Fruit fly (Drosophila melanogaster) whole organism, embryonic: Measurements from ENCODE around the gene CG11426.

Source experiments
- Atf3 ChIP-seq: fragments of 200-800 bp; sonication (Bioruptor generic); optimal IDR thresholded peaks from 3 replicates; lab custom pipeline; 2016; ENCODE audit warnings: missing biosample characterization, missing genetic modification characterization
- BtbVII ChIP-seq: fragments of 200-800 bp; sonication (Bioruptor generic); optimal IDR thresholded peaks from 3 replicates; lab custom pipeline; 2017; ENCODE audit warnings: missing biosample characterization, mild to moderate bottlenecking, missing genetic modification characterization
- CG10462 ChIP-seq: fragments of 200-800 bp; sonication (Bioruptor generic); optimal IDR thresholded peaks from 2 replicates; lab custom pipeline; 2016; ENCODE audit warnings: missing biosample characterization, missing genetic modification characterization
- CG11504 ChIP-seq: fragments of 200-800 bp; sonication (Bioruptor generic); optimal IDR thresholded peaks from 3 replicates; lab custom pipeline; 2019; ENCODE audit warnings: missing biosample characterization, mild to moderate bottlenecking, missing genetic modification characterization, moderate library complexity
- CG12071 ChIP-seq: fragments of 200-800 bp; sonication (Bioruptor generic); optimal IDR thresholded peaks from 3 replicates; lab custom pipeline; 2018; ENCODE audit warnings: missing biosample characterization, mild to moderate bottlenecking, missing genetic modification characterization
- CG12155 ChIP-seq: fragments of 200-800 bp; sonication (Bioruptor generic); optimal IDR thresholded peaks from 3 replicates; lab custom pipeline; 2016; ENCODE audit warnings: missing biosample characterization, missing genetic modification characterization
- CG12391 ChIP-seq: fragments of 200-800 bp; sonication (Bioruptor generic); optimal IDR thresholded peaks from 3 replicates; lab custom pipeline; 2018; ENCODE audit warnings: missing biosample characterization, mild to moderate bottlenecking, missing genetic modification characterization, moderate library complexity
- CG12769 ChIP-seq: fragments of 200-800 bp; sonication (Bioruptor generic); optimal IDR thresholded peaks from 2 replicates; lab custom pipeline; 2019; ENCODE audit warnings: missing biosample characterization, mild to moderate bottlenecking, missing genetic modification characterization, moderate library complexity
- CG17912 ChIP-seq: fragments of 200-800 bp; sonication (Bioruptor generic); optimal IDR thresholded peaks from 2 replicates; lab custom pipeline; 2018; ENCODE audit warnings: missing biosample characterization, mild to moderate bottlenecking, missing genetic modification characterization
- CG3065 ChIP-seq: fragments of 200-800 bp; sonication (Bioruptor generic); optimal IDR thresholded peaks from 2 replicates; lab custom pipeline; 2016; ENCODE audit warnings: missing biosample characterization, missing genetic modification characterization
- CG33557 ChIP-seq: fragments of 200-800 bp; sonication (Bioruptor generic); optimal IDR thresholded peaks from 2 replicates; lab custom pipeline; 2019; ENCODE audit warnings: missing biosample characterization, mild to moderate bottlenecking, missing genetic modification characterization, moderate library complexity
- CG4282 ChIP-seq: fragments of 200-800 bp; sonication (Bioruptor generic); optimal IDR thresholded peaks from 2 replicates; lab custom pipeline; 2016; ENCODE audit warnings: missing biosample characterization, missing genetic modification characterization
- CG5245 ChIP-seq: fragments of 200-800 bp; sonication (Bioruptor generic); optimal IDR thresholded peaks from 3 replicates; lab custom pipeline; 2016; ENCODE audit warnings: missing biosample characterization, missing genetic modification characterization
- CG6175 ChIP-seq: fragments of 200-800 bp; sonication (Bioruptor generic); IDR thresholded peaks from 3 replicates; pipeline ENCODE4 v1.3.6; 2022; ENCODE audit warnings: missing biosample characterization, missing genetic modification characterization
- CG6254 ChIP-seq: fragments of 200-800 bp; sonication (Bioruptor generic); optimal IDR thresholded peaks from 3 replicates; lab custom pipeline; 2017; ENCODE audit warnings: mild to moderate bottlenecking, missing biosample characterization, missing genetic modification reagents, missing genetic modification characterization
- CG6654 ChIP-seq: fragments of 200-800 bp; sonication (Bioruptor generic); optimal IDR thresholded peaks from 2 replicates; lab custom pipeline; 2017; ENCODE audit warnings: missing biosample characterization, mild to moderate bottlenecking, missing genetic modification characterization
- CG7556 ChIP-seq: fragments of 200-800 bp; sonication (Bioruptor generic); optimal IDR thresholded peaks from 2 replicates; lab custom pipeline; 2017; ENCODE audit warnings: missing biosample characterization, mild to moderate bottlenecking, missing genetic modification characterization
- CG8359 ChIP-seq: fragments of 200-800 bp; sonication (Bioruptor generic); optimal IDR thresholded peaks from 2 replicates; lab custom pipeline; 2017; ENCODE audit warnings: missing biosample characterization, mild to moderate bottlenecking, missing genetic modification characterization, borderline replicate concordance
- CG9215 ChIP-seq: fragments of 200-800 bp; sonication (Bioruptor generic); IDR thresholded peaks from 2 replicates; pipeline ENCODE4 v1.3.6; 2022; ENCODE audit warnings: missing biosample characterization, missing genetic modification characterization
- Dek ChIP-seq: fragments of 200-800 bp; sonication (Bioruptor generic); optimal IDR thresholded peaks from 3 replicates; lab custom pipeline; 2019; ENCODE audit warnings: missing biosample characterization, mild to moderate bottlenecking, missing genetic modification characterization, moderate library complexity
- Dfd ChIP-seq, 2 experiments: fragments of >200 bp; optimal IDR thresholded peaks; 2 replicates each; lab custom pipeline; 2017; ENCODE audit warnings: missing biosample characterization in 2 of 2, missing genetic modification characterization in 2 of 2
- Dip2 ChIP-seq: fragments of 200-800 bp; sonication (Bioruptor generic); IDR thresholded peaks from 2 replicates; pipeline ENCODE4 v1.3.6; 2022; ENCODE audit warnings: missing biosample characterization, missing genetic modification characterization
- Drgx ChIP-seq: fragments of 200-800 bp; sonication (Bioruptor generic); IDR thresholded peaks from 2 replicates; pipeline ENCODE4 v1.3.6; 2022; ENCODE audit warnings: missing biosample characterization, missing genetic modification characterization
- Ets65A ChIP-seq: fragments of 200-800 bp; sonication (Bioruptor generic); peaks from one replicate; lab custom pipeline; 2016; ENCODE audit warnings: missing biosample characterization, missing genetic modification characterization
- HLH54F ChIP-seq: fragments of 200-800 bp; sonication (Bioruptor generic); optimal IDR thresholded peaks from 3 replicates; lab custom pipeline; 2016; ENCODE audit warnings: missing biosample characterization, missing genetic modification characterization
- HmgZ ChIP-seq: fragments of 200-800 bp; sonication (Bioruptor generic); optimal IDR thresholded peaks from 2 replicates; lab custom pipeline; 2018; ENCODE audit warnings: missing biosample characterization, mild to moderate bottlenecking, missing genetic modification characterization
- Kr ChIP-seq: fragments of 200-800 bp; sonication (Bioruptor generic); optimal IDR thresholded peaks from 2 replicates; lab custom pipeline; 2017; ENCODE audit warnings: missing biosample characterization, mild to moderate bottlenecking, missing genetic modification characterization
- MBD-R2 ChIP-seq: fragments of 200-800 bp; sonication (Bioruptor generic); IDR thresholded peaks from 2 replicates; pipeline ENCODE4 v1.3.6; 2022; ENCODE audit warnings: missing biosample characterization, missing genetic modification characterization
- MTF-1 ChIP-seq: fragments of 200-800 bp; sonication (Bioruptor generic); optimal IDR thresholded peaks from 2 replicates; lab custom pipeline; 2018; ENCODE audit warnings: missing biosample characterization, mild to moderate bottlenecking, missing genetic modification characterization, borderline replicate concordance
- Max ChIP-seq: fragments of 200-800 bp; sonication (Bioruptor generic); optimal IDR thresholded peaks from 2 replicates; lab custom pipeline; 2016; ENCODE audit warnings: missing biosample characterization, mild to moderate bottlenecking, missing genetic modification characterization
- PHDP ChIP-seq: fragments of 200-800 bp; sonication (Bioruptor generic); optimal IDR thresholded peaks from 3 replicates; lab custom pipeline; 2018; ENCODE audit warnings: missing biosample characterization, mild to moderate bottlenecking, missing genetic modification characterization, moderate library complexity
- Sox100B ChIP-seq: fragments of 200-800 bp; sonication (Bioruptor generic); optimal IDR thresholded peaks from 3 replicates; lab custom pipeline; 2018; ENCODE audit warnings: missing biosample characterization, mild to moderate bottlenecking, missing genetic modification characterization
- Sox102F ChIP-seq: fragments of 200-800 bp; sonication (Bioruptor generic); optimal IDR thresholded peaks from 2 replicates; lab custom pipeline; 2018; ENCODE audit warnings: missing biosample characterization, mild to moderate bottlenecking, missing genetic modification characterization, moderate library complexity
- Tbp ChIP-seq: fragments of >200 bp; optimal IDR thresholded peaks from 2 replicates; lab custom pipeline; 2018; ENCODE audit warnings: missing biosample characterization, missing genetic modification characterization
- amos ChIP-seq: fragments of 200-800 bp; sonication (Bioruptor generic); IDR thresholded peaks from 2 replicates; pipeline ENCODE4 v1.3.6; 2022; ENCODE audit warnings: missing biosample characterization, missing genetic modification characterization; ENCODE audit not compliant: partially characterized antibody
- ci ChIP-seq: fragments of 200-800 bp; sonication (Bioruptor generic); IDR thresholded peaks from 3 replicates; pipeline ENCODE4 v1.3.6; 2022; ENCODE audit warnings: missing biosample characterization, missing genetic modification characterization
- crc ChIP-seq: fragments of 200-800 bp; sonication (Bioruptor generic); optimal IDR thresholded peaks from 2 replicates; lab custom pipeline; 2016; ENCODE audit warnings: missing biosample characterization, missing genetic modification characterization
- cwo ChIP-seq: fragments of 200-800 bp; sonication (Bioruptor generic); optimal IDR thresholded peaks from 3 replicates; lab custom pipeline; 2017; ENCODE audit warnings: missing biosample characterization, missing genetic modification characterization, mild to moderate bottlenecking, moderate library complexity, missing genetic modification reagents
- dati ChIP-seq: fragments of 200-800 bp; sonication (Bioruptor generic); IDR thresholded peaks from 2 replicates; pipeline ENCODE4 v1.3.6; 2022; ENCODE audit warnings: missing biosample characterization, missing genetic modification characterization
- ewg ChIP-seq: fragments of 200-800 bp; sonication (Bioruptor generic); optimal IDR thresholded peaks from 3 replicates; lab custom pipeline; 2017; ENCODE audit warnings: mild to moderate bottlenecking, missing biosample characterization, missing genetic modification reagents, missing genetic modification characterization
- hkb ChIP-seq, 2 experiments: fragments of 200-800 bp in 1 of 2; fragments of >200 bp in 1 of 2; sonication (Bioruptor generic) in 1 of 2; IDR thresholded peaks in 1 of 2; optimal IDR thresholded peaks in 1 of 2; 2 replicates each; pipeline versions ENCODE4 v1.3.6 to Lab custom; 2017 to 2022; ENCODE audit warnings: missing biosample characterization in 1 of 2, missing genetic modification characterization in 1 of 2
- hth ChIP-seq: fragments of >200 bp; optimal IDR thresholded peaks from 2 replicates; lab custom pipeline; 2017; ENCODE audit warnings: inconsistent platforms
- kay ChIP-seq: fragments of 200-800 bp; sonication (Bioruptor generic); optimal IDR thresholded peaks from 2 replicates; lab custom pipeline; 2016; ENCODE audit warnings: missing biosample characterization, missing genetic modification characterization
- lilli ChIP-seq: fragments of 200-800 bp; sonication (Bioruptor generic); optimal IDR thresholded peaks from 3 replicates; lab custom pipeline; 2016; ENCODE audit warnings: missing biosample characterization, missing genetic modification characterization
- lmd ChIP-seq: fragments of 200-800 bp; sonication (Bioruptor generic); IDR thresholded peaks from 2 replicates; pipeline ENCODE4 v1.3.6; 2022; ENCODE audit warnings: missing biosample characterization, missing genetic modification characterization
- mirr ChIP-seq: fragments of 200-800 bp; sonication (Bioruptor generic); optimal IDR thresholded peaks from 3 replicates; lab custom pipeline; 2018; ENCODE audit warnings: missing biosample characterization, mild to moderate bottlenecking, missing genetic modification characterization
- peb ChIP-seq: fragments of 200-800 bp; sonication (Bioruptor generic); IDR thresholded peaks from 2 replicates; pipeline ENCODE4 v1.3.6; 2022; ENCODE audit warnings: missing biosample characterization, missing genetic modification characterization
- repo ChIP-seq: fragments of 200-800 bp; sonication (Bioruptor generic); optimal IDR thresholded peaks from 2 replicates; lab custom pipeline; 2016; ENCODE audit warnings: missing biosample characterization, missing genetic modification characterization
- sima ChIP-seq: fragments of 200-800 bp; sonication (Bioruptor generic); optimal IDR thresholded peaks from 2 replicates; lab custom pipeline; 2016; ENCODE audit warnings: missing biosample characterization, missing genetic modification characterization
- z ChIP-seq: fragments of 200-800 bp; sonication (Bioruptor generic); IDR thresholded peaks from 3 replicates; pipeline ENCODE4 v1.3.6; 2022; ENCODE audit warnings: missing biosample characterization, missing genetic modification characterization

CG11426 gene

DNA sequence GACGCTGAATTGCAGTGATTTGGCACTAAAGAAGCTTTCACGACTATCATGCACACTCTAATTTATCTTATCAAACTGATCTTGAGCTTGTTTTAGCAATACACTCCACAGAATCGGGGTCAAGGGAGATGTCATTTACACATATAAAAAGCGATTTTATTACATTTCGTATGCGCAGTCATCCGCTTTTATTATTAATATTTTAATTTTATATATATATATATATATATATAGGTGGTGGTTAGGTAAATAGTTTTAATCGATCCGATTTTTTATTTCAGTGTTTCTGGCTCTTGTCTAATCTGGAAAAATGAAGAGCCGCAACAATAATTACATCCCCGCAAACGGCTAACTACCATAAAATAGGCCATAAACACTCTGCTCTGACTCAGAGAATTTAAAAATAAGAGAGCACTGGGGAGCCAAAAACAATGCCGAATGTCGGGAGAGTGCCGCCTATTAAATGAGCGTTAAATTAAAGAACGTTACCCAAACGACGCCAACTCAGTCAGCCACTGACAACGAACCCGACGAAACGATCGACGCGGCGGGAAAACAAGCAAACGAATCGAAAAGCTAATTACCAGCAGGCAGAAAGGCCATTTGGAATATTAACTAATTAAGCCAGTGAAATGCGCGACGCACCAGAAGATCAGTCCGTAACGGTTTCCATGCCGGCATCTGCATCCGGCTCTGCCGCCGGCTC is 1.4 kb downstream of the CG11426 start (continued):
- TF ChIP-seq crc (GFP tag; lab: Kevin White, UChicago) (no peak), CG5245 (GFP tag; lab: Kevin White, UChicago) (no peak), hkb (optimal IDR thresholded peaks at IDR 0.05; lab: Kevin White, UChicago) (no peak), hkb (GFP tag; IDR thresholded peaks at IDR 0.05; lab: Robert Waterston, UW) (peak; percentile 54), CG12391 (tag; lab: Kevin White, UChicago) (peak; percentile 50), cwo (GFP tag; lab: Kevin White, UChicago) (peak; percentile 73), CG17912 (GFP tag; lab: Kevin White, UChicago) (no peak), Ets65A (peak; percentile 46), mirr (peak; percentile 36), Max (GFP tag; lab: Kevin White, UChicago) (no peak), Tbp (GFP tag; lab: Kevin White, UChicago) (no peak), CG12071 (GFP tag; lab: Kevin White, UChicago) (no peak), z (GFP tag; lab: Robert Waterston, UW) (no peak), CG4282 (no peak), MTF-1 (no peak), HLH54F (GFP tag; lab: Kevin White, UChicago) (no peak), CG11504 (tag; lab: Kevin White, UChicago) (peak; percentile 71), kay (GFP tag; lab: Kevin White, UChicago) (no peak), CG33557 (GFP tag; lab: Kevin White, UChicago) (no peak), lmd (GFP tag; lab: Robert Waterston, UW) (peak; percentile 48; the same call in 1 of the 2 replicates), PHDP (tag; lab: Kevin White, UChicago) (peak; percentile 77), sima (no peak), Kr (no peak), Dip2 (no peak), CG7556 (GFP tag; lab: Kevin White, UChicago) (peak; percentile 16), CG3065 (GFP tag; lab: Kevin White, UChicago) (no peak), dati (GFP tag; lab: Robert Waterston, UW) (no peak), CG12155 (GFP tag; lab: Kevin White, UChicago) (no peak), Dfd (GFP tag; optimal IDR thresholded peaks at IDR 0.05; lab: Kevin White, UChicago) (no peak), CG8359 (peak; percentile 6), Sox100B (no peak), peb (no peak), Atf3 (GFP tag; lab: Kevin White, UChicago) (no peak), amos (GFP tag; lab: Robert Waterston, UW) (no peak), ci (GFP tag; lab: Robert Waterston, UW) (0 out of 3 replicates have a peak, but pooled peaks have one; percentile 24), ewg (GFP tag; lab: Kevin White, UChicago) (no peak), CG10462 (GFP tag; lab: Kevin White, UChicago) (no peak), Drgx (no peak), hth (lab: Kevin White, UChicago) (no peak), MBD-R2 (GFP tag; lab: Robert Waterston, UW) (0 out of 2 replicates have a peak, but pooled peaks have one; percentile 31), CG12769 (tag; lab: Kevin White, UChicago) (no peak), lilli (GFP tag; lab: Kevin White, UChicago) (no peak), Sox102F (GFP tag; lab: Kevin White, UChicago) (peak; percentile 53), CG6254 (GFP tag; lab: Kevin White, UChicago) (no peak), HmgZ (tag; lab: Kevin White, UChicago) (no peak), CG9215 (GFP tag; lab: Robert Waterston, UW) (peak; percentile 40; the same call in 1 of the 2 replicates), CG6175 (GFP tag; lab: Robert Waterston, UW) (no peak), BtbVII (GFP tag; lab: Kevin White, UChicago) (peak; percentile 61), CG6654 (GFP tag; lab: Kevin White, UChicago) (no peak), repo (GFP tag; lab: Kevin White, UChicago) (no peak), Dek (tag; lab: Kevin White, UChicago) (peak; percentile 73)
